Worm (Caenorhabditis elegans): ENCODE measurements around the gene srg-42.

ce11 chrV:11199497-11199896 is 41.6 kb upstream of the srg-42 start:
- TF ChIP-seq med-1 (GFP tag; optimal IDR thresholded peaks at IDR 0.05; ENCODE audit: insufficient read depth) (no peak), cog-1 (tag; optimal IDR thresholded peaks at IDR 0.05) (no peak), T22C8.4 (GFP tag; IDR thresholded peaks at IDR 0.05) (no peak), ztf-23 (GFP tag; IDR thresholded peaks at IDR 0.05) (no peak), ref-1 (GFP tag; conservative IDR thresholded peaks at IDR 0.05) (no peak), klf-2 (GFP tag; conservative IDR thresholded peaks at IDR 0.05) (no peak), flt-1 (GFP tag; IDR thresholded peaks at IDR 0.05) (no peak), ztf-29 (GFP tag; IDR thresholded peaks at IDR 0.05) (no peak), tab-1 (GFP tag; IDR thresholded peaks at IDR 0.05) (no peak)

All from whole organism, midembryonic.